Fruit fly (Drosophila melanogaster): ENCODE measurements around the gene Gr64f.

DNA sequence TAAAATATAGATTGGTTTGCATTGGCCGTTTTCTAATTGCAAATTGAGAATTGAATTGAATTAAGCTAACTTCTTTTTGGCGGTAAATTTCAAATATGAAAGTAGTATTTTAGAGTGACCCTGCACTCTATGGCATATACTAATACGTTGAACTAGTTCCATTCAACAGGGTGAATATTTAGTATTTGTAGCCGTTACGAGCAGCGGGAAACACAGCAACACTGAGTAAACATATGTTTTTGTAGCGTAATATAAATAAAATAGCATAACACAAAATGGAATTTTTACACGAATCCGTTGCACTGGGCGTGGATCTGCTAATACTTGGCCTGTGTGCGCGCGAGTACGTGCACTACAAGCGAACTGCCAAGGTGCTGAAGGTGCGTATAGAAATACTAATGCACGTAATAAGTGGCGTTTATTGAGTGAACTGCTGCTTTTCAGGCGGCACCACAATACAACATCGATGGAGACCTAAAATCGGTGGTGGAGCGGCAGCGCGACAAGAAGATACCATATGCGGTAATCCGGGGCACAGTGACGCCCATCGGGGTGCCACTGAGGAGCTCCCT is 14.3 kb upstream of the Gr64f start, which contains the start of gene Mul1:
- TF ChIP-seq psq (GFP tag; optimal IDR thresholded peaks at IDR 0.05) (no peak), jim (GFP tag; optimal IDR thresholded peaks at IDR 0.05) (no peak), Mio (GFP tag; optimal IDR thresholded peaks at IDR 0.05) (no peak), pan (optimal IDR thresholded peaks at IDR 0.05) (no peak), dsf (GFP tag; optimal IDR thresholded peaks at IDR 0.05; ENCODE audit: borderline replicate concordance) (no peak), Hnf4 (GFP tag; optimal IDR thresholded peaks at IDR 0.05) (no peak), dmrt93B (GFP tag; optimal IDR thresholded peaks at IDR 0.05) (no peak), foxo (GFP tag; optimal IDR thresholded peaks at IDR 0.05) (no peak), N (GFP tag; optimal IDR thresholded peaks at IDR 0.05) (no peak), Sp1 (GFP tag; optimal IDR thresholded peaks at IDR 0.05) (no peak)
